Worm (Caenorhabditis elegans) whole organism, early embryonic: Measurements from ENCODE around the gene rund-1.

Experiments used
- B0310.2 ChIP-seq: sonication (generic microtip); optimal IDR thresholded peaks from 2 replicates; lab custom pipeline; 2016; ENCODE audit warnings: mild to moderate bottlenecking, missing genetic modification characterization, missing compliant biosample characterization
- F13C5.2 ChIP-seq: sonication (generic microtip); optimal IDR thresholded peaks from 2 replicates; lab custom pipeline; 2017; ENCODE audit warnings: mild to moderate bottlenecking, missing genetic modification characterization, inconsistent platforms, missing compliant biosample characterization
- aly-1 ChIP-seq: sonication (generic microtip); optimal IDR thresholded peaks from 2 replicates; lab custom pipeline; 2016; ENCODE audit warnings: missing genetic modification characterization, missing compliant biosample characterization
- ama-1 ChIP-seq: fragments of 150-350 bp; optimal IDR thresholded peaks from 2 replicates; lab custom pipeline; 2014
- ceh-13 ChIP-seq: fragments of 200-800 bp; sonication (Bioruptor generic); optimal IDR thresholded peaks from 2 replicates; lab custom pipeline; 2018; ENCODE audit warnings: mild to moderate bottlenecking, missing genetic modification characterization, missing compliant biosample characterization
- ceh-36 ChIP-seq: sonication (generic microtip); optimal IDR thresholded peaks from 2 replicates; lab custom pipeline; 2016; ENCODE audit warnings: missing genetic modification characterization, inconsistent platforms, missing compliant biosample characterization
- ets-7 ChIP-seq: sonication (generic microtip); optimal IDR thresholded peaks from 2 replicates; lab custom pipeline; 2016; ENCODE audit warnings: missing genotype, missing genetic modification characterization, missing compliant biosample characterization
- flt-1 ChIP-seq: fragments of 200-800 bp; sonication (Bioruptor generic); IDR thresholded peaks from 2 replicates; pipeline ENCODE4 v1.3.6; 2022; ENCODE audit warnings: missing genetic modification characterization, missing compliant biosample characterization
- hmbx-1 ChIP-seq: sonication (generic microtip); optimal IDR thresholded peaks from 2 replicates; lab custom pipeline; 2016; ENCODE audit warnings: mild to moderate bottlenecking, missing genetic modification characterization, missing compliant biosample characterization
- hmg-4 ChIP-seq: fragments of 200-800 bp; sonication (Bioruptor generic); optimal IDR thresholded peaks from 2 replicates; lab custom pipeline; 2018; ENCODE audit warnings: mild to moderate bottlenecking, missing genetic modification characterization, missing compliant biosample characterization
- hnd-1 ChIP-seq: sonication (generic microtip); optimal IDR thresholded peaks from 2 replicates; lab custom pipeline; 2016; ENCODE audit warnings: missing genetic modification characterization, missing compliant biosample characterization
- pes-1 ChIP-seq: fragments of 200-800 bp; sonication (Bioruptor generic); IDR thresholded peaks from 2 replicates; pipeline ENCODE4 v1.3.6; 2022; ENCODE audit warnings: missing genetic modification reagents, missing genetic modification characterization, missing compliant biosample characterization
- scrt-1 ChIP-seq: fragments of 200-800 bp; sonication (Bioruptor generic); IDR thresholded peaks from 2 replicates; pipeline ENCODE4 v1.3.6; 2022; ENCODE audit warnings: missing genetic modification characterization, missing compliant biosample characterization
- sea-1 ChIP-seq: fragments of 200-800 bp; sonication (Bioruptor generic); conservative IDR thresholded peaks from 2 replicates; pipeline ENCODE4 v1.3.6; 2022; ENCODE audit warnings: missing genetic modification characterization, missing compliant biosample characterization
- tbx-11 ChIP-seq: fragments of 200-800 bp; sonication (Bioruptor generic); IDR thresholded peaks from 2 replicates; pipeline ENCODE4 v1.3.6; 2022; ENCODE audit warnings: missing genetic modification characterization, missing compliant biosample characterization
- tbx-37 ChIP-seq: fragments of 200-800 bp; sonication (Bioruptor generic); conservative IDR thresholded peaks from 2 replicates; pipeline ENCODE4 v1.3.6; 2022; ENCODE audit warnings: missing genetic modification reagents, missing genetic modification characterization, missing compliant biosample characterization
- tra-4 ChIP-seq: sonication (generic microtip); optimal IDR thresholded peaks from 2 replicates; lab custom pipeline; 2017; ENCODE audit warnings: missing genetic modification characterization, missing compliant biosample characterization

The rund-1 gene

DNA sequence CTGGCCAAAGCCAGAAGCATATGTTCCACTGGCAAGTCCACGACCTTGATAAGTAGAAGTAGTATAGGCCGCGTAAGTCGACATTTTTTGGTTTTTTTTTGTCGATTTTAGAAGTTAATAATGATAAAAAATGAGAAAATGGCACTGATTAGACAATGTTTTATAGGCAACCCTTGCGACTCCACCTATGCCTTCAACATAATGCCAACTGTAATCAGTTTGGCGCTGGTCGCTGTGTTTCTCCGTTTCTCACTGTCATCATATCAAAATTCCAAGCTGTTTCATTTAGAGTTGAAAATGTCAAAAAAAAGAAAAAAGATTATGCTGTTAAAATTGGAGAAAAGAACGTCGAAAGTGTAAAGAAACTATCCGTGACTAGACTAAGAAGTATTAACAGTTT lies 16.0 kb downstream of the rund-1 start:
- TF ChIP-seq ets-7, result no peak
- TF ChIP-seq B0310.2 (tag; lab: Kevin White, UChicago), result no peak
- TF ChIP-seq scrt-1, result no peak
- no peak for TF ChIP-seq sea-1 (GFP tag; lab: Robert Waterston, UW)
- no peak for TF ChIP-seq ceh-36 (tag; lab: Kevin White, UChicago)
- no peak for TF ChIP-seq hnd-1 (tag; lab: Kevin White, UChicago)
- TF ChIP-seq flt-1 (GFP tag; lab: Robert Waterston, UW), result no peak
- TF ChIP-seq hmbx-1 (tag; lab: Kevin White, UChicago), result no peak
- no peak for TF ChIP-seq hmg-4 (GFP tag; lab: Kevin White, UChicago)
- no peak for TF ChIP-seq tbx-37 (GFP tag; lab: Robert Waterston, UW)
- no peak for TF ChIP-seq tbx-11 (GFP tag; lab: Robert Waterston, UW)
- TF ChIP-seq aly-1 (tag; lab: Kevin White, UChicago), result no peak
- no peak for TF ChIP-seq F13C5.2
- TF ChIP-seq ceh-13 (GFP tag; lab: Kevin White, UChicago), result no peak
- no peak for TF ChIP-seq pes-1 (GFP tag; lab: Robert Waterston, UW)
- TF ChIP-seq tra-4 (tag; lab: Kevin White, UChicago), result no peak
- TF ChIP-seq ama-1 (lab: Kevin White, UChicago), result no peak

DNA sequence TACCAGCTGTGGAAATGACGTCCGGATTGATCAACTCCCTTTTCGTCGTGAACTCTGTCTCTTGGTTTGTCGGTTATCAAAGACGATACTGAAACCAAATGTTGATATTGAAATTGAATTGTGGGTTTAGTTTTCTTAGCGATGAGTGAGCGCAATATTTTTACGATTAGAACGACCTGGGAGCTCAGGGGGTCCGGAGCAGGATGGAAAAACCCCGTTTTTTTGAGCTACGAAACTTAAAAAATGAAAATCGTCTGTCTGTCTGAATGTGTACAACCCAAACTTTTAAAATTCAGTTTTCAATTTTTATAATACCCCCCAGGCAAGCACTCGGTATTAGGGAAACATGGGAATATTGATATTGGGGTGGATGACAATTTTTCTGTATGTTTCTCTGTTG lies 18.8 kb downstream of the rund-1 start:
- TF ChIP-seq hnd-1 (tag; lab: Kevin White, UChicago) (no peak), tra-4 (tag; lab: Kevin White, UChicago) (no peak), scrt-1 (no peak), ama-1 (lab: Kevin White, UChicago) (no peak), ets-7 (no peak), sea-1 (GFP tag; lab: Robert Waterston, UW) (no peak), hmg-4 (GFP tag; lab: Kevin White, UChicago) (no peak), F13C5.2 (no peak), ceh-13 (GFP tag; lab: Kevin White, UChicago) (no peak), tbx-11 (GFP tag; lab: Robert Waterston, UW) (no peak), hmbx-1 (tag; lab: Kevin White, UChicago) (no peak), B0310.2 (tag; lab: Kevin White, UChicago) (no peak), ceh-36 (tag; lab: Kevin White, UChicago) (no peak), tbx-37 (GFP tag; lab: Robert Waterston, UW) (no peak), pes-1 (GFP tag; lab: Robert Waterston, UW) (no peak), flt-1 (GFP tag; lab: Robert Waterston, UW) (no peak)

DNA sequence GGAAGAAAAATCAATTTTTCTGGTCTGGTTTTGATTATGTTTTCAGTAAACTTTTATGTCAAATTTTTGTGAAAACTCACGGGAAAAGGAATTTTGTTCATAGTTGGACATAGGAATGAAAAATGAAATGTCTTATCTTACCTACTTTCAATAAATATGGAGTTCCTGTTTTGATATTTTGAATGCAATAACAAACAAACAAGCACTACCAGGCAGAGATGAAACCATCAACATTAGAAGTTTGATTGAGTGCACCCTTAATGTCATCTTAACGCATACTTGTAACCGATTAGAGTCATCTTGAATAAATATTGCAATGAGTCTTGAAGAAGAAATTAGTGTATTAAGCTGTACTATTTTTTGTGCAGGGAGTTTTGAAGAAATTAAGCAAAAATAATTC lies 20.1 kb downstream of the rund-1 start, which contains the start of gene M6.11:
TSS of gene M6.11 (minus strand) at position 101 of the 400 bp plus-strand sequence.
- TF ChIP-seq hnd-1 (tag; lab: Kevin White, UChicago), result no peak

DNA sequence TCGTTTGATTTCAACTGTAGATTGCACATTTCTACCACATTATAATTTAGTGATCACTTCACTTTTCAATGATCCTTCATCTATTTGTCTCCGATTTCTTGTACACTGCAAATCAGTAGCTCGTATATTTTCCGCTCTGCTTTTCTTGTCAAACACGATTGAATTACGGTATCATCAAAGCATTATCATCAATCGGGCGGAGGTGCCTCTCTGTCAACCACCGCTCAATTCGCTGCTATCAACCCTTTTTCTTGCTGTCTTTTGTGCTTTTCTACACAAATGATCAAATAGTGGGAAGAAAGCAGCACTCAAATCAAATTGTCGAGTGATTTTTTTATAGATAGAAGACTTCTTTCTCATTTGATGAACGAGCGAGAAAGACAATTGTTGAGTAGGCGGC lies 24.0 kb downstream of the rund-1 start:
- TF ChIP-seq aly-1 (tag; lab: Kevin White, UChicago), result no peak
- no peak for TF ChIP-seq tbx-37 (GFP tag; lab: Robert Waterston, UW)
- no peak for TF ChIP-seq F13C5.2
- no peak for TF ChIP-seq hmg-4 (GFP tag; lab: Kevin White, UChicago)
- no peak for TF ChIP-seq tra-4 (tag; lab: Kevin White, UChicago)
- no peak for TF ChIP-seq B0310.2 (tag; lab: Kevin White, UChicago)
- TF ChIP-seq pes-1 (GFP tag; lab: Robert Waterston, UW), result no peak
- no peak for TF ChIP-seq hnd-1 (tag; lab: Kevin White, UChicago)
- TF ChIP-seq tbx-11 (GFP tag; lab: Robert Waterston, UW), result no peak
- no peak for TF ChIP-seq ets-7
- no peak for TF ChIP-seq sea-1 (GFP tag; lab: Robert Waterston, UW)
- no peak for TF ChIP-seq ceh-36 (tag; lab: Kevin White, UChicago)
- TF ChIP-seq scrt-1, result no peak
- TF ChIP-seq ceh-13 (GFP tag; lab: Kevin White, UChicago), result no peak
- no peak for TF ChIP-seq ama-1 (lab: Kevin White, UChicago)
- TF ChIP-seq hmbx-1 (tag; lab: Kevin White, UChicago), result no peak
- no peak for TF ChIP-seq flt-1 (GFP tag; lab: Robert Waterston, UW)

DNA sequence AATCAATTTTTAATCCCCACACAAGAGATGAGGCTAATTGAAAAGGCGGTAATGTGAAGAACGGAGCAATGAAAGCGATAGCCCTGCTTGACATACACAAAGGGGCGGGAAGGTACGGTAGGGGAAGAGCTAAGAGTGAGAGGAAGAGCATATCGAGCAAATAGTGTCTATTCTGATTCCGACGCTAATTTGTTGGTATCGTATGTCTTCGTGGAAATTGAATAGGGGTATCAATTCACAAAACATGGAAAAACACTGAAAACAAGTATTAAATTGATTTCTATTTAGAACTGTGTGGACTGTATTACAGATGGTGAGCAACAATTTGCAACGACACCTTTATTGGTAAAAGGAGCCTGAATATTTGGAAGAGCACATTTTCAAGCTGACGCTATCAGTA lies 24.7 kb downstream of the rund-1 start, which contains the start of gene pha-2:
TSS of gene pha-2 (minus strand) at position 101 of the 400 bp plus-strand sequence.
- TF ChIP-seq sea-1 (GFP tag; lab: Robert Waterston, UW) (no peak), ceh-13 (GFP tag; lab: Kevin White, UChicago) (no peak), pes-1 (GFP tag; lab: Robert Waterston, UW) (no peak), tbx-37 (GFP tag; lab: Robert Waterston, UW) (no peak), ets-7 (no peak), scrt-1 (no peak), ceh-36 (tag; lab: Kevin White, UChicago) (no peak), hnd-1 (tag; lab: Kevin White, UChicago) (no peak)

DNA sequence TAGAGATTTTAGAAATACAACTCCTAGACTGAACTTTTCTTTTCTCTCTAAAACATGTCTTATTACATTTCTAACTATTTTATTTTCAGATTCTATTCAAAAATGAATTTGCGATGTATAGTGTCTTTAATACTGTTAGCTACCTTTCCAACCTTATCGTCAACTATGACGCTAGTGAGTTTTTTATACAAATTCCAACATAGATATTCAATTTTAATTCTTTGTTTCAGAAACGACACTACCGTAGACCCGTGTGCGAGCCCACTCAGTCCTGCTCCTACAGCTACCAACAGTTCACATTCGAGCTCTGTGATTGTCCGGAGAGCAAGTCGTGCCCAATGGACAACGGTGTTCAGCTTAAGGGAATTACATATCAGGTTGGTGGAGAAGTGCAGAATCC lies 32.4 kb downstream of the rund-1 start, which contains the start of gene M6.4:
TSS of gene M6.4 (plus strand) at position 55 of the 400 bp plus-strand sequence.
- TF ChIP-seq tbx-11 (GFP tag; lab: Robert Waterston, UW) (no peak), aly-1 (tag; lab: Kevin White, UChicago) (no peak), ceh-13 (GFP tag; lab: Kevin White, UChicago) (no peak), B0310.2 (tag; lab: Kevin White, UChicago) (no peak)

DNA sequence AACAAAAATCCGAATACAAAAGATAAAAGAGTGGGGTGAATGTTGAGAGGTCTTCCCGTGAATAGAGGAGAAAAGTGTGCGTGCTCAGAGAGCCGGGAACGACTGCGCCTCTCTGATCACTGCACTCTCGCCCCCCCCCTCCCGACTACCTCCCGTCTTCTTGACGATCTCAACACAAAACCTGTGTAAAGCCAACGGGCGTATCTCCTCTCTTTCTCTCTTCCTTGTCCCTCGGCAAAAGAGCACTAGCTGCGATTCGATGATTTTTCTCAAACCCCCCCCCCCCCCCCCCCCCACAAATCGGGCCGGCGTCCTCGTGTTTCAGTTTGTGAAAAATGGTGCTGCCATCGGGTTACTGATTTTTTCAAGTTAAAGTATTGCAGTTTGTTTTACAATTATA lies 39.9 kb downstream of the rund-1 start:
- TF ChIP-seq tbx-11 (GFP tag; lab: Robert Waterston, UW), result no peak

DNA sequence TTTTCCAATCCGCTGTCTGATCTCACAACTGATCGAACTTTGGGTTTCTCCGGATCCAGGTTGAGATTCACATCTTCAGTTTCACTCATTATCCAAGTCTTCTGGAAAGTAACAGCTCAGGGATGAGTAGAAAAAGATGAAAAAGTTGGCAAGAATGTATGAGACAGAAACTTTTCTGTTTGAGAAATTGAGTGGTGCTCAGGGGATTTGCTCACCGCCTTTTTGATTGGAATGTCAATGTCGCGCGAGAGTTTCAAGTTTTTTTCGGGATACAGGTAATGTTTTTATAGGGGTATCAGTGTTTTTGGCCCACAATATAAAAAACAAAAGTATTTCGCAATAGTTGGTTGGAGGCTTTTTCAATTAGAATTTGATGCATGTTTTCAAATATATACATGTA lies 40.4 kb downstream of the rund-1 start, which contains the start of gene unc-96:
TSS of gene unc-96 (minus strand) at position 101 of the 400 bp plus-strand sequence.
- TF ChIP-seq tbx-11 (GFP tag; lab: Robert Waterston, UW) (no peak), tbx-37 (GFP tag; lab: Robert Waterston, UW) (no peak), scrt-1 (no peak), tra-4 (tag; lab: Kevin White, UChicago) (no peak), hmbx-1 (tag; lab: Kevin White, UChicago) (no peak), ama-1 (lab: Kevin White, UChicago) (no peak), ets-7 (no peak), F13C5.2 (no peak), ceh-36 (tag; lab: Kevin White, UChicago) (no peak), hnd-1 (tag; lab: Kevin White, UChicago) (no peak)
